Worm (Caenorhabditis elegans): Measurements from ENCODE around the gene C17C3.11.

DNA sequence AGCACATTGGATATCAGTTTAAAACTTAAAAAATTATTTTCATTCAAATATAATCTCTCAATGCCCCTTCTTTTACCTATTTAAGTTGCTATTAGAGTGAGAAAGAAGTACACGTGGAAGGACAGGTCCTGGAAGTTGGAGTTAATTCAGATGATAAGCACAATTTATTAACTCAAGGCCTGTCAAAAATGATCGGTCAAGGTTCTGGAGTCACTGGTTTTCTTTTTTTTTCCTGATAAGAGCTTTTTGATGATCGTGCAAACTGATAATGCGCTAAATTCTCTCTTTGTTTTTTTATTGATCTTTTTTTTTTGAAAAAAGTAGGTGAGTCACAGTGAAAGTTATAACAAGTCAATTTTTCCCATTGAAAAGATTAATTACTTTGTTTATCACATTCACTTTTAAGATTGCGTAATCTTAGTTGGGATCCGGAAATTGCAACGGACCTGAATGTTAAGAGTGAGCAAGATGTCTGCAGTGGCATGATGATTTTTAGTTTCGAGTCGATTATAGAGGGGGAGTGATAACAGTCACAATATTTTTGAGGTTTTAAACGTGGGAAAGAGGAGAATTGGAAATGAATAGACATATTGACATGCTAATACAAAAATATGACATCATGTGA is 25.0 kb upstream of the C17C3.11 start:
- no peak for TF ChIP-seq somi-1 (GFP tag; optimal IDR thresholded peaks at IDR 0.05)
- no peak for TF ChIP-seq F57A8.1 (GFP tag; optimal IDR thresholded peaks at IDR 0.05)
- TF ChIP-seq ccch-3 (GFP tag; optimal IDR thresholded peaks at IDR 0.05) = no peak
- TF ChIP-seq nhr-80 (tag; optimal IDR thresholded peaks at IDR 0.05) = peak; percentile 90
- TF ChIP-seq snpc-4 (GFP tag; optimal IDR thresholded peaks at IDR 0.05) = no peak
- no peak for TF ChIP-seq snpc-4 (tag; optimal IDR thresholded peaks at IDR 0.05)
- no peak for TF ChIP-seq nhr-120 (GFP tag; IDR thresholded peaks at IDR 0.05)
- no peak for TF ChIP-seq sdz-38 (tag; optimal IDR thresholded peaks at IDR 0.05)

Data from whole organism, young adult.